Comparison of ENCODE assay signal across 2 fruit fly cellular contexts in the genomic region with DNA sequence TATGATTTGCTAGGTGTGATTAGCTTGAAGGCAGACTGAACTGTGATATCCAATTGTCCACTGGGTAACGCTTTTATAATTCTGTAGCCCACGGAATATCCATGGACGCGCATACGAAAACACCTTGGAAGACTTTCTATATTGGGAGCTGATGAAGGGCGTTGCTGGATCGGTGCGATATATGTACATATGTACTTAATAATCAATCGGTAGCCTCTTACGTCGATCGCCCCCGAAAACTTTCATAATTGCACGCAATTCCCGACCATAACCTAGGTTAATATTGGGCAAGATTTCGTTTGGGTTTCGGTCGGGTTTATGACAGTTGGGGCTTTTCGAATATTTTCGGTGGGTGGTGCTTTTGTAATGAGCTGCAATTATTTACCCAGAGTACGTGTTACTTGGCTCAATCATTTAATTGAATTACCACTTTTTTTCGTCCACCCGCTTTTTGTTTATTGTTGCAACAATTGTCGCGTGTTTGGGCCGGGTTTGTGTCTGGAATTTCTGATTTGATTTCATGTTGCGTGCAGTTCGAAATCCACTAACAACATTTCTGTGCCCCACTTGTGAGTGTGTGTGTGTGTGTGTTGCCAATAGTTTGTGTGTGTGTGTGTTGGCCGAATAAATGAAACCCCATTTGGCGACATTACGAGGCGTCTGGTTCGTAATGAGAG.
TF ChIP-seq lines count a peak whose summit lies in the region.

CG13049 (minus strand) TSS at position 51 of the 677 bp plus-strand sequence.

- no peak for TF ChIP-seq CTCF in whole organism, embryonic (GFP tag; optimal IDR thresholded peaks at IDR 0.05; lab: Kevin White, UChicago)

TF ChIP-seq in whole organism, embryonic, 481 proteins besides CTCF, POLR2A, EP300 and RAD21:
- no peak for TF ChIP-seq hbn (GFP tag; IDR thresholded peaks at IDR 0.05; lab: Robert Waterston, UW; ENCODE audit: partially characterized antibody)
- no peak for TF ChIP-seq Dip2 (GFP tag; IDR thresholded peaks at IDR 0.05; lab: Robert Waterston, UW)
- no peak for TF ChIP-seq CG1603 (tag; optimal IDR thresholded peaks at IDR 0.05; lab: Kevin White, UChicago)
- peak; percentile 52; the same call in 1 of the 2 replicates for TF ChIP-seq vvl (GFP tag; IDR thresholded peaks at IDR 0.05; lab: Robert Waterston, UW)
- TF ChIP-seq caup (GFP tag; optimal IDR thresholded peaks at IDR 0.05; lab: Kevin White, UChicago; ENCODE audit: severe bottlenecking) = no peak
- TF ChIP-seq sd (tag; optimal IDR thresholded peaks at IDR 0.05; lab: Kevin White, UChicago) = peak; percentile 3
- no peak for TF ChIP-seq CG10565 (GFP tag; optimal IDR thresholded peaks at IDR 0.05; lab: Kevin White, UChicago)
- no peak for TF ChIP-seq run (tag; optimal IDR thresholded peaks at IDR 0.05; lab: Kevin White, UChicago)
- TF ChIP-seq ind (GFP tag; optimal IDR thresholded peaks at IDR 0.05; lab: Kevin White, UChicago) = no peak
- TF ChIP-seq pan (optimal IDR thresholded peaks at IDR 0.05; lab: Kevin White, UChicago) = no peak
- TF ChIP-seq pan (GFP tag; optimal IDR thresholded peaks at IDR 0.05 in 1 of 2, IDR thresholded peaks at IDR 0.05 in 1 of 2) = peak in 1 of 2 experiments; percentile 12
- no peak for TF ChIP-seq btn (GFP tag; optimal IDR thresholded peaks at IDR 0.05; lab: Kevin White, UChicago)

TF ChIP-seq in whole organism, wandering third instar larva, 38 proteins besides CTCF, POLR2A, EP300 and RAD21:
- TF ChIP-seq dmrt93B (GFP tag; optimal IDR thresholded peaks at IDR 0.05; lab: Kevin White, UChicago) (no peak), sage (GFP tag; optimal IDR thresholded peaks at IDR 0.05; lab: Kevin White, UChicago) (no peak), Dfd (GFP tag; optimal IDR thresholded peaks at IDR 0.05; lab: Kevin White, UChicago) (peak; percentile 80)

Comparison
In these comparisons a context has a peak if more than half of its experiments do, and no peak if none do; other contexts are left out.
1. Of the 10 proteins assayed by ChIP-seq in both whole organism, embryonic and whole organism, wandering third instar larva: peak only in whole organism, embryonic: none; only in whole organism, wandering third instar larva: Dfd; in both: none; in neither: 8; mixed calls (peak in some experiments, not most) for 1.